Fruit fly (Drosophila melanogaster): Measurements from ENCODE around the gene Vha16-5.

The Vha16-5 gene

dm6 chr2L:10703281-10703680 lies 33.6 kb downstream of the Vha16-5 start, which contains the start of gene CG6415:
Gene CG6415, plus strand, starts transcription at chr2L:10703621.
- TF ChIP-seq Gug (GFP tag; IDR thresholded peaks at IDR 0.05) = peak; percentile 78
- TF ChIP-seq CG6854 (GFP tag; optimal IDR thresholded peaks at IDR 0.05) = no peak
- TF ChIP-seq svp (GFP tag) = peak; percentile 97
- no peak for TF ChIP-seq salr (GFP tag; optimal IDR thresholded peaks at IDR 0.05)
- TF ChIP-seq Ets21C (GFP tag; optimal IDR thresholded peaks at IDR 0.05) = no peak
- peak; percentile 48 for TF ChIP-seq CG4318 (GFP tag; optimal IDR thresholded peaks at IDR 0.05)
- TF ChIP-seq CG8119 (GFP tag; IDR thresholded peaks at IDR 0.05) = peak; percentile 63; the same call in 2 of the 3 replicates
- no peak for TF ChIP-seq CG7368 (GFP tag; optimal IDR thresholded peaks at IDR 0.05)
- TF ChIP-seq eg (GFP tag; IDR thresholded peaks at IDR 0.05) = peak; percentile 85
- TF ChIP-seq fkh (GFP tag; optimal IDR thresholded peaks at IDR 0.05) = peak; percentile 51
- no peak for TF ChIP-seq CG16779 (tag; optimal IDR thresholded peaks at IDR 0.05)
- no peak for TF ChIP-seq cyc (GFP tag; optimal IDR thresholded peaks at IDR 0.05)
- TF ChIP-seq pdm3 (GFP tag; optimal IDR thresholded peaks at IDR 0.05) = peak; percentile 48
- peak; percentile 71 for TF ChIP-seq Hr4 (GFP tag; optimal IDR thresholded peaks at IDR 0.05)
- TF ChIP-seq CG9139 (GFP tag; optimal IDR thresholded peaks at IDR 0.05) = no peak
- no peak for TF ChIP-seq dsx (GFP tag; optimal IDR thresholded peaks at IDR 0.05; ENCODE audit: poor library complexity, severe bottlenecking)
- no peak for TF ChIP-seq ss (GFP tag; optimal IDR thresholded peaks at IDR 0.05)
- TF ChIP-seq spab (GFP tag; optimal IDR thresholded peaks at IDR 0.05) = no peak
- no peak for TF ChIP-seq Lpt (GFP tag; optimal IDR thresholded peaks at IDR 0.05)
- peak; percentile 50; the same call in 2 of the 3 replicates for TF ChIP-seq CG6163 (GFP tag; IDR thresholded peaks at IDR 0.05)
- no peak for TF ChIP-seq CG8319 (GFP tag; optimal IDR thresholded peaks at IDR 0.05)
- no peak for TF ChIP-seq CG6792 (GFP tag; optimal IDR thresholded peaks at IDR 0.05)
- TF ChIP-seq fd59A (GFP tag; optimal IDR thresholded peaks at IDR 0.05) = no peak
- no peak for TF ChIP-seq Sox15 (GFP tag; optimal IDR thresholded peaks at IDR 0.05)
- peak; percentile 5 for TF ChIP-seq dac (GFP tag; optimal IDR thresholded peaks at IDR 0.05)
- TF ChIP-seq Eip93F (GFP tag; optimal IDR thresholded peaks at IDR 0.05) = no peak
- peak; percentile 65 for TF ChIP-seq Eip78C (GFP tag)
- no peak for TF ChIP-seq CG6808 (GFP tag; optimal IDR thresholded peaks at IDR 0.05)
- TF ChIP-seq CG10669 (GFP tag; optimal IDR thresholded peaks at IDR 0.05) = no peak
- peak; percentile 28 for TF ChIP-seq topi (GFP tag; optimal IDR thresholded peaks at IDR 0.05)
- no peak for TF ChIP-seq Smox (GFP tag; optimal IDR thresholded peaks at IDR 0.05)
- TF ChIP-seq CG11762 (GFP tag; optimal IDR thresholded peaks at IDR 0.05; ENCODE audit: insufficient read depth) = no peak
- TF ChIP-seq acj6 (GFP tag; optimal IDR thresholded peaks at IDR 0.05) = peak; percentile 27
- peak; percentile 34 for TF ChIP-seq Met (GFP tag; optimal IDR thresholded peaks at IDR 0.05)
- no peak for TF ChIP-seq CG3032 (tag; optimal IDR thresholded peaks at IDR 0.05)
- TF ChIP-seq Sox102F (GFP tag; optimal IDR thresholded peaks at IDR 0.05) = no peak
- peak; percentile 58 for TF ChIP-seq vri (GFP tag; optimal IDR thresholded peaks at IDR 0.05)
- no peak for TF ChIP-seq CG1621 (tag; optimal IDR thresholded peaks at IDR 0.05)
- TF ChIP-seq CG34406 (GFP tag; optimal IDR thresholded peaks at IDR 0.05) = no peak
- TF ChIP-seq Blimp-1 (GFP tag; optimal IDR thresholded peaks at IDR 0.05) = no peak
- no peak for TF ChIP-seq CG11902 (GFP tag; optimal IDR thresholded peaks at IDR 0.05)
- peak; percentile 80 for TF ChIP-seq CG32006 (GFP tag; optimal IDR thresholded peaks at IDR 0.05)
- TF ChIP-seq Hr38 (GFP tag; optimal IDR thresholded peaks at IDR 0.05) = no peak
- TF ChIP-seq achi (GFP tag; optimal IDR thresholded peaks at IDR 0.05) = no peak
- TF ChIP-seq esn (GFP tag; optimal IDR thresholded peaks at IDR 0.05) = no peak
- no peak for TF ChIP-seq Ets96B (tag; optimal IDR thresholded peaks at IDR 0.05)
- TF ChIP-seq CG15336 (GFP tag; IDR thresholded peaks at IDR 0.05) = peak; percentile 71
- peak; percentile 20 for TF ChIP-seq Sox14 (GFP tag; optimal IDR thresholded peaks at IDR 0.05)
- peak; percentile 45 for TF ChIP-seq net (GFP tag; optimal IDR thresholded peaks at IDR 0.05)
- peak; percentile 38 for TF ChIP-seq OdsH (GFP tag; optimal IDR thresholded peaks at IDR 0.05)
- TF ChIP-seq lz (GFP tag; optimal IDR thresholded peaks at IDR 0.05) = peak; percentile 27
- TF ChIP-seq fd85E (GFP tag; optimal IDR thresholded peaks at IDR 0.05) = no peak
- TF ChIP-seq CG10631 (GFP tag; optimal IDR thresholded peaks at IDR 0.05) = no peak
